Worm (Caenorhabditis elegans) whole organism, L2 larva: Measurements from ENCODE around the gene T19B10.5.

Source experiments
- F13H6.1 ChIP-seq: sonication (generic microtip); optimal IDR thresholded peaks from 2 replicates; lab custom pipeline; 2016; ENCODE audit warnings: missing genetic modification characterization, missing compliant biosample characterization
- ZK546.5 ChIP-seq: sonication (generic microtip); optimal IDR thresholded peaks from 2 replicates; lab custom pipeline; 2017; ENCODE audit warnings: missing biosample characterization, missing genetic modification characterization
- aly-2 ChIP-seq: fragments of 150-350 bp; optimal IDR thresholded peaks from 2 replicates; lab custom pipeline; 2014; ENCODE audit warnings: missing biosample characterization, missing genetic modification characterization
- ceh-82 ChIP-seq: fragments of 150-350 bp; optimal IDR thresholded peaks from 2 replicates; lab custom pipeline; 2014; ENCODE audit warnings: missing biosample characterization, missing genetic modification characterization
- crh-2 ChIP-seq: sonication (generic microtip); optimal IDR thresholded peaks from 2 replicates; lab custom pipeline; 2017; ENCODE audit warnings: missing biosample characterization, missing genetic modification characterization
- dmd-4 ChIP-seq: sonication (generic microtip); optimal IDR thresholded peaks from 2 replicates; lab custom pipeline; 2017; ENCODE audit warnings: missing biosample characterization, missing genetic modification characterization
- egl-27 ChIP-seq: sonication (generic microtip); optimal IDR thresholded peaks from 3 replicates; lab custom pipeline; 2017; ENCODE audit warnings: missing biosample characterization, missing genetic modification reagents, missing genetic modification characterization
- elt-1 ChIP-seq: fragments of 150-350 bp; optimal IDR thresholded peaks from 2 replicates; lab custom pipeline; 2014; ENCODE audit warnings: missing biosample characterization, missing genetic modification characterization
- elt-3 ChIP-seq: sonication (generic microtip); optimal IDR thresholded peaks from 2 replicates; lab custom pipeline; 2017; ENCODE audit warnings: missing biosample characterization, missing genetic modification characterization
- fos-1 ChIP-seq: fragments of 150-350 bp; optimal IDR thresholded peaks from 2 replicates; lab custom pipeline; 2014; ENCODE audit warnings: missing biosample characterization, missing genetic modification characterization
- gmeb-1 ChIP-seq: fragments of 150-350 bp; optimal IDR thresholded peaks from 2 replicates; lab custom pipeline; 2014; ENCODE audit warnings: missing biosample characterization, missing genetic modification characterization
- lin-11 ChIP-seq: fragments of 150-350 bp; sonication (generic microtip); optimal IDR thresholded peaks from 2 replicates; lab custom pipeline; 2014; ENCODE audit warnings: missing biosample characterization, missing genetic modification characterization, inconsistent platforms, mixed read lengths
- lin-13 ChIP-seq: fragments of 150-350 bp; optimal IDR thresholded peaks from 2 replicates; lab custom pipeline; 2014; ENCODE audit warnings: missing biosample characterization, missing genetic modification reagents, missing genetic modification characterization
- lin-39 ChIP-seq: fragments of 150-350 bp; optimal IDR thresholded peaks from 2 replicates; lab custom pipeline; 2014; ENCODE audit warnings: missing biosample characterization, missing genetic modification reagents, missing genetic modification characterization
- mab-5 ChIP-seq: fragments of 150-350 bp; optimal IDR thresholded peaks from 2 replicates; lab custom pipeline; 2014; ENCODE audit warnings: missing biosample characterization, missing genetic modification characterization
- mbf-1 ChIP-seq: sonication (generic microtip); optimal IDR thresholded peaks from 2 replicates; lab custom pipeline; 2017; ENCODE audit warnings: missing biosample characterization, missing genetic modification characterization
- mdl-1 ChIP-seq, 2 experiments: fragments of 150-350 bp in 1 of 2; sonication (generic microtip) in 1 of 2; optimal IDR thresholded peaks; 2 replicates each; lab custom pipeline; 2017; ENCODE audit warnings: missing biosample characterization in 2 of 2, missing genetic modification characterization in 2 of 2
- nhr-10 ChIP-seq: sonication (generic microtip); optimal IDR thresholded peaks from 2 replicates; lab custom pipeline; 2017; ENCODE audit warnings: missing biosample characterization, missing genetic modification characterization
- nhr-11 ChIP-seq: fragments of 150-350 bp; optimal IDR thresholded peaks from 2 replicates; lab custom pipeline; 2014; ENCODE audit warnings: missing biosample characterization, missing genetic modification characterization
- nhr-12 ChIP-seq: fragments of 150-350 bp; optimal IDR thresholded peaks from 2 replicates; lab custom pipeline; 2014; ENCODE audit warnings: missing biosample characterization, missing genetic modification characterization
- nhr-23 ChIP-seq: fragments of 150-350 bp; optimal IDR thresholded peaks from 2 replicates; lab custom pipeline; 2014; ENCODE audit warnings: missing biosample characterization, missing genetic modification reagents, missing genetic modification characterization
- nhr-237 ChIP-seq: fragments of 150-350 bp; optimal IDR thresholded peaks from 2 replicates; lab custom pipeline; 2014; ENCODE audit warnings: missing biosample characterization, missing genetic modification characterization
- nhr-25 ChIP-seq: fragments of 150-350 bp; sonication (generic microtip); optimal IDR thresholded peaks from 3 replicates; lab custom pipeline; 2014; ENCODE audit warnings: missing biosample characterization, missing genetic modification characterization
- nhr-6 ChIP-seq: fragments of 150-350 bp; optimal IDR thresholded peaks from 2 replicates; lab custom pipeline; 2014; ENCODE audit warnings: missing biosample characterization, missing genetic modification characterization
- peb-1 ChIP-seq: fragments of 150-350 bp; optimal IDR thresholded peaks from 2 replicates; lab custom pipeline; 2014; ENCODE audit warnings: missing biosample characterization, missing genetic modification characterization
- sem-4 ChIP-seq: fragments of 150-350 bp; optimal IDR thresholded peaks from 2 replicates; lab custom pipeline; 2014; ENCODE audit warnings: missing biosample characterization, missing genetic modification reagents, missing genetic modification characterization
- skn-1 ChIP-seq: sonication (generic microtip); optimal IDR thresholded peaks from 2 replicates; lab custom pipeline; 2017; ENCODE audit warnings: missing biosample characterization, missing genetic modification characterization
- sma-3 ChIP-seq: sonication (generic microtip); optimal IDR thresholded peaks from 2 replicates; lab custom pipeline; 2016; ENCODE audit warnings: missing genetic modification reagents, missing genetic modification characterization, missing compliant biosample characterization
- sma-9 ChIP-seq, 2 experiments: fragments of 150-350 bp in 1 of 2; sonication (generic microtip) in 1 of 2; optimal IDR thresholded peaks; 2 replicates each; lab custom pipeline; 2014 to 2016; ENCODE audit warnings: missing genetic modification characterization in 2 of 2, mild to moderate bottlenecking in 1 of 2, missing biosample characterization in 1 of 2, missing compliant biosample characterization in 1 of 2, missing genetic modification reagents in 1 of 2, moderate library complexity in 1 of 2
- snpc-4 ChIP-seq: fragments of 150-350 bp; optimal IDR thresholded peaks from 2 replicates; lab custom pipeline; 2014; ENCODE audit warnings: missing biosample characterization, missing genetic modification characterization
- zag-1 ChIP-seq: fragments of 150-350 bp; optimal IDR thresholded peaks from 2 replicates; lab custom pipeline; 2014; ENCODE audit warnings: missing biosample characterization, missing genetic modification characterization
- ztf-1 ChIP-seq: fragments of 200-800 bp; sonication (Bioruptor generic); conservative IDR thresholded peaks from 2 replicates; pipeline ENCODE4 v1.3.6; 2022; ENCODE audit warnings: missing genetic modification characterization, missing compliant biosample characterization
- ztf-11 ChIP-seq: sonication (generic microtip); optimal IDR thresholded peaks from 2 replicates; lab custom pipeline; 2017; ENCODE audit warnings: missing biosample characterization, missing genetic modification characterization
- ztf-4 ChIP-seq: fragments of 150-350 bp; optimal IDR thresholded peaks from 2 replicates; lab custom pipeline; 2014; ENCODE audit warnings: missing biosample characterization, missing genetic modification characterization

T19B10.5 gene

DNA sequence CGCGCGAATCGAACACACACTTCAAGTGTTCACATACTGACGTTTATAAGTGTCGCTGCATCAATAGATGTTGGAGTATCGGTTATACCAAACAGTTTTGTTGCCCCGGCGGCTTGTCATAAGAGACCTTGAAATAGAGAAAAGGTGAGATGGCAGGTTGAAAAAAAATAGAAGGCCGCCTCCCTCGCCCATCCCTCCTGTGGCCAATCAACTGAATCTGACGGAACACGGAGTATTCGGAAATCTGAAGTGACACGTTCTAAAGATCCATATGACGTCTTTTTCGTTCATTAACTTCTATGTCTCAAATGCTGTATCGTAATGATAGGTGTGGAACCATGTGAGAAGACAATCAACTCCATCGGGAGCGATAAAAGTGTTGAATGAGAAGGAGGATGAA is 35.0 kb upstream of the T19B10.5 start:
- no peak for TF ChIP-seq peb-1
- TF ChIP-seq lin-13 (GFP tag; lab: Kevin White, UChicago): no peak
- no peak for TF ChIP-seq ztf-4 (tag; lab: Kevin White, UChicago)
- no peak for TF ChIP-seq nhr-12 (tag; lab: Kevin White, UChicago)
- no peak for TF ChIP-seq elt-3 (tag; lab: Kevin White, UChicago)
- TF ChIP-seq ZK546.5 (tag; lab: Kevin White, UChicago): no peak
- TF ChIP-seq mab-5 (tag; lab: Kevin White, UChicago): no peak
- no peak for TF ChIP-seq ztf-11 (tag; lab: Kevin White, UChicago)
- no peak for TF ChIP-seq nhr-25 (tag; lab: Kevin White, UChicago)
- TF ChIP-seq zag-1 (tag; lab: Kevin White, UChicago): no peak
- TF ChIP-seq ztf-1: no peak
- TF ChIP-seq gmeb-1 (tag; lab: Kevin White, UChicago): no peak
- no peak for TF ChIP-seq skn-1 (tag; lab: Kevin White, UChicago)
- TF ChIP-seq sem-4 (tag; lab: Kevin White, UChicago): no peak
- TF ChIP-seq nhr-11 (tag; lab: Kevin White, UChicago): no peak

DNA sequence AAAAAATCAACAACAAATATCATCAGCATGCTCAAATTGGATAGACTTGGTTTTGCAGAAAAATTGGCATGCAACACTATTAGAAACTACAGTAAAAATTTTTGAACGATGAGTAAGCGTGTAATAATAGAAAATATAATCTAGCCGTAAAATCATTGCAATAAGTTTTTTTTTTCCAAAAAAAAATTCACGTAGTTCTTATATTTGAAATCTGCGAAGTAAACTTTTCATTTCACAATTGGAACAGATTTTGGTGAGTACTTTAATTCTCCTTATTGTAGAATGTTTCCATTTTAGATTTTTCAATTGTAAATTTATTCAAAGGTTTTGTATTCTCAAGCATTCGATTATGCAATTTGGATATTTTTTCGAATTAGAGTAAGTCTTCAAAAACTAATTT is 34.1 kb upstream of the T19B10.5 start, which contains the start of gene K10D6.3:
TSS of gene K10D6.3 (plus strand) at position 301 of the 400 bp plus-strand sequence.
- TF ChIP-seq lin-13 (GFP tag; lab: Kevin White, UChicago) (no peak), zag-1 (tag; lab: Kevin White, UChicago) (no peak), nhr-23 (tag; lab: Kevin White, UChicago) (no peak), nhr-11 (tag; lab: Kevin White, UChicago) (no peak), ceh-82 (tag; lab: Kevin White, UChicago) (no peak), sma-3 (GFP tag; lab: Kevin White, UChicago) (no peak), nhr-10 (tag; lab: Kevin White, UChicago) (no peak), skn-1 (tag; lab: Kevin White, UChicago) (no peak), nhr-12 (tag; lab: Kevin White, UChicago) (no peak)

DNA sequence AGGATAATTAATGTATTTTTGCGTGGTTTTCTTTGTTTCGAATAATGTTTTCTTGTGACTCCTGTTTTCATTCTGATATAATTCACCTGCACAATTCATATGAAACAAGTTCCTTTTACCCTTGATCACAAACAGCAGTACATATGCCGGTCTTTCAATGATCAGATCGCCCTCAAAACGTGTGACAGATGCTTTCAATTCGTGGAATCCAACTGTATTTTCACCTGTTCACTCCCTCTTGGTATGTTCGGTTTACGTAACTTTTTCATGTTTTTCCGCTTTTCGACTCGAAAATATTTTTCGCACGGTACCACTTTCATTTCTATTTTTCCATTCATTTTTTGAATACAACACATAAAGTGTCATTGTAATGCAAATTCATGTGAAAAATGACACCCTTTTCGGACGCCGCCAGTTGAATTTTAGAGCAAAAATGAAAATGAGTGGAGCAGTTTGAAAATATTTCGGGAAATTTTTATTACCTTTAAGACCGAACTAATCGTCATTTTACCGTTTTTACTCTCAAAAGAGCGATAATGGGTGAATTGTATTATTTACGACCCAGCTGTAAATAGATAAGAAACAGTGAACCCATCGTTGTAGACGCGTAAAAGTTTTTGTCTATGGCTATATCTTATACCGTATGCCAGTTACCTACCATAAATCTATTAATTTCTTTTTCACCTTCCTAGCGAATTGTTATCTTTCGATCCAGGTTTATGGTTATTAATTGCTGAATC is 32.5 kb upstream of the T19B10.5 start, which contains the start of gene K10D6.4:
TSS of gene K10D6.4 (plus strand) at position 100 of the 740 bp plus-strand sequence.
- peak; percentile 5 for TF ChIP-seq lin-11 (tag; lab: Kevin White, UChicago)
- TF ChIP-seq fos-1 (tag; lab: Kevin White, UChicago): peak; percentile 47
- no peak for TF ChIP-seq skn-1 (tag; lab: Kevin White, UChicago)

DNA sequence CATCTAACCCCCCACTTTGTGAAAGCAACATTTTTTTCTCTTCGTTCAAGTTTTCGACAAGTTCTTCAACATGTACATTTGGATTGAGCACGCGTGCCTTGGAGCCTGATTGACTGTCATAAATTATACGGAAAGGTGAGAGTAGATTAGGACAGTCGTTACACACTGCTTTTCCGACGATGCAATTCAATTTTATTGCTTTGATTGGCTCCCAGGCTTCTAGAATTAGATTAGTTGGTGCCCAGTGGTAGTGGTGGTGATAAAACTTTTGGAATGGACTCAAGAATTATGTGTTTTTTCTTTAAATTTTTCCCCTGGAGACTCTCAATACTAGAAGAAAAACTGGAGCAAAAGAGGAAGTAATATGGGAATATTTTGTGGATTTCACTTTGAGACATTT is 30.0 kb upstream of the T19B10.5 start:
- TF ChIP-seq fos-1 (tag; lab: Kevin White, UChicago) (no peak), elt-1 (tag; lab: Kevin White, UChicago) (no peak), egl-27 (tag; lab: Kevin White, UChicago) (no peak), sma-3 (GFP tag; lab: Kevin White, UChicago) (no peak), snpc-4 (tag; lab: Kevin White, UChicago) (no peak)
- TF ChIP-seq, all 48 proteins: peak for 0

DNA sequence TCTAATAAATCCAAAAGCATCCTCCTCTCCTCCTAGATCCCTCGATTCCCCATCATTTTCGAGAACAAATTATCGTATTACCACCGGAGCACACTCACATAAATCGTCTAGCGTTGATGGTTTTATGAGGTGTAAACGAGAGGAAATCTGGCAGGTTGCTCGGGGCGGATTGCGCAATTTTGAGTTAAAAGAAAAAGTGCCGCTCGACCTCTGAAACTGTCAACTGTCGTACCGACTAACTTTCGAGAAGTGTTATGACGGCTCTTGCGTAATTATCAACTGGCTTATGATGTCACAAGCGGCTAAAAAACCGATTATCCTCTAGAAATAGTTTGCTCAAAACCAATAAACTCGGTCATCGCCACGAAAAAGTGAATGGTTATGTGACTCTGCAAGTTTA is 28.0 kb upstream of the T19B10.5 start:
- TF ChIP-seq mdl-1 (tag; optimal IDR thresholded peaks at IDR 0.05; lab: Kevin White, UChicago) (no peak), egl-27 (tag; lab: Kevin White, UChicago) (no peak), crh-2 (tag; lab: Kevin White, UChicago) (no peak), lin-39 (tag; lab: Kevin White, UChicago) (no peak), peb-1 (no peak), aly-2 (tag; lab: Kevin White, UChicago) (no peak), nhr-6 (tag; lab: Kevin White, UChicago) (no peak), zag-1 (tag; lab: Kevin White, UChicago) (no peak), sma-9 (GFP tag; optimal IDR thresholded peaks at IDR 0.05; lab: Kevin White, UChicago) (no peak), sma-9 (tag; optimal IDR thresholded peaks at IDR 0.05; lab: Kevin White, UChicago) (no peak), nhr-237 (no peak), F13H6.1 (tag; lab: Kevin White, UChicago) (no peak), nhr-25 (tag; lab: Kevin White, UChicago) (no peak), mbf-1 (tag; lab: Kevin White, UChicago) (no peak), lin-13 (GFP tag; lab: Kevin White, UChicago) (no peak), nhr-23 (tag; lab: Kevin White, UChicago) (no peak), dmd-4 (tag; lab: Kevin White, UChicago) (no peak), skn-1 (tag; lab: Kevin White, UChicago) (no peak), lin-11 (tag; lab: Kevin White, UChicago) (no peak), elt-1 (tag; lab: Kevin White, UChicago) (no peak), snpc-4 (tag; lab: Kevin White, UChicago) (no peak)
